Worm (Caenorhabditis elegans) whole organism, early embryonic: Measurements from ENCODE around the gene F44D12.16.

Experiments
- B0310.2 ChIP-seq: sonication (generic microtip); optimal IDR thresholded peaks from 2 replicates; lab custom pipeline; 2016; ENCODE audit warnings: mild to moderate bottlenecking, missing genetic modification characterization, missing compliant biosample characterization
- aly-1 ChIP-seq: sonication (generic microtip); optimal IDR thresholded peaks from 2 replicates; lab custom pipeline; 2016; ENCODE audit warnings: missing genetic modification characterization, missing compliant biosample characterization
- ama-1 ChIP-seq: fragments of 150-350 bp; optimal IDR thresholded peaks from 2 replicates; lab custom pipeline; 2014
- ceh-36 ChIP-seq: sonication (generic microtip); optimal IDR thresholded peaks from 2 replicates; lab custom pipeline; 2016; ENCODE audit warnings: missing genetic modification characterization, inconsistent platforms, missing compliant biosample characterization
- hmbx-1 ChIP-seq: sonication (generic microtip); optimal IDR thresholded peaks from 2 replicates; lab custom pipeline; 2016; ENCODE audit warnings: mild to moderate bottlenecking, missing genetic modification characterization, missing compliant biosample characterization
- hmg-4 ChIP-seq: fragments of 200-800 bp; sonication (Bioruptor generic); optimal IDR thresholded peaks from 2 replicates; lab custom pipeline; 2018; ENCODE audit warnings: mild to moderate bottlenecking, missing genetic modification characterization, missing compliant biosample characterization
- hnd-1 ChIP-seq: sonication (generic microtip); optimal IDR thresholded peaks from 2 replicates; lab custom pipeline; 2016; ENCODE audit warnings: missing genetic modification characterization, missing compliant biosample characterization
- pes-1 ChIP-seq: fragments of 200-800 bp; sonication (Bioruptor generic); IDR thresholded peaks from 2 replicates; pipeline ENCODE4 v1.3.6; 2022; ENCODE audit warnings: missing genetic modification reagents, missing genetic modification characterization, missing compliant biosample characterization
- scrt-1 ChIP-seq: fragments of 200-800 bp; sonication (Bioruptor generic); IDR thresholded peaks from 2 replicates; pipeline ENCODE4 v1.3.6; 2022; ENCODE audit warnings: missing genetic modification characterization, missing compliant biosample characterization
- sea-1 ChIP-seq: fragments of 200-800 bp; sonication (Bioruptor generic); conservative IDR thresholded peaks from 2 replicates; pipeline ENCODE4 v1.3.6; 2022; ENCODE audit warnings: missing genetic modification characterization, missing compliant biosample characterization
- tra-4 ChIP-seq: sonication (generic microtip); optimal IDR thresholded peaks from 2 replicates; lab custom pipeline; 2017; ENCODE audit warnings: missing genetic modification characterization, missing compliant biosample characterization

DNA sequence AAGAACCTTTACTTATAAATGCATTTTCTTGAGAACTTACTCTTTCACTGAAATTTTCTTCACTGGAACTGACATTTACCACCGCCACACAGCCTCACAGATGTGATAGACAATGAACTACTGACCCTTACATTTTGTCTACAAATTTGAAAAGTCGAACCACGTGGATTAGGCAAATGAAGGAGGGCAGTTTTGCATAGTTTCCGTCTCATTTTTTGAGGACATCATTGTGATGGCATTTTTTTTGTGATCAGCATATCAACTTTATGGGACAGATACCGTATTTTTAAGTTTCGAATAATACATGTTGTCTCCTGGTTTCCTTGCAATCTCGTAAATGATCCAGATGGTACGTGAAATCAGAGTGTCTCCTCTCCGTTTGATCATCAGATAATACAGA is 43.6 kb downstream of the F44D12.16 start, which contains the start of gene W01B6.3:
- TF ChIP-seq ama-1 (no peak), sea-1 (GFP tag; lab: Robert Waterston, UW) (no peak), pes-1 (GFP tag; lab: Robert Waterston, UW) (no peak), tra-4 (tag; lab: Kevin White, UChicago) (no peak), hmg-4 (no peak), aly-1 (tag; lab: Kevin White, UChicago) (no peak), B0310.2 (tag; lab: Kevin White, UChicago) (no peak), hnd-1 (no peak), scrt-1 (GFP tag; lab: Robert Waterston, UW) (no peak), ceh-36 (no peak), hmbx-1 (tag; lab: Kevin White, UChicago) (no peak)
